Worm (Caenorhabditis elegans) whole organism, late embryonic: Measurements from ENCODE around the gene gadr-2.

Source experiments
- ama-1 ChIP-seq: fragments of 150-350 bp; optimal IDR thresholded peaks from 2 replicates; lab custom pipeline; 2014
- elt-2 ChIP-seq: sonication (generic microtip); optimal IDR thresholded peaks from 2 replicates; lab custom pipeline; 2016; ENCODE audit warnings: missing genetic modification reagents, missing genetic modification characterization, missing compliant biosample characterization
- pag-3 ChIP-seq: sonication (generic microtip); optimal IDR thresholded peaks from 2 replicates; lab custom pipeline; 2016; ENCODE audit warnings: missing compliant biosample characterization, missing genetic modification characterization, borderline replicate concordance
- pha-2 ChIP-seq: sonication (generic microtip); optimal IDR thresholded peaks from 2 replicates; lab custom pipeline; 2017; ENCODE audit warnings: mild to moderate bottlenecking, missing genetic modification characterization, missing compliant biosample characterization
- pha-4 ChIP-seq: fragments of 150-350 bp; optimal IDR thresholded peaks from 2 replicates; lab custom pipeline; 2018; ENCODE audit warnings: missing biosample characterization, missing genetic modification reagents, missing genetic modification characterization
- pqm-1 ChIP-seq: sonication (generic microtip); optimal IDR thresholded peaks from 2 replicates; lab custom pipeline; 2016; ENCODE audit warnings: missing genetic modification characterization, missing compliant biosample characterization
- rnt-1 ChIP-seq: sonication (generic microtip); optimal IDR thresholded peaks from 2 replicates; lab custom pipeline; 2016; ENCODE audit warnings: missing genetic modification characterization, missing compliant biosample characterization
- sdc-2 ChIP-seq: sonication (generic microtip); optimal IDR thresholded peaks from 2 replicates; lab custom pipeline; 2016; ENCODE audit warnings: missing genotype, missing genetic modification characterization, missing compliant biosample characterization

- TF ChIP-seq ama-1 (lab: Kevin White, UChicago) (no peak), pqm-1 (tag; lab: Kevin White, UChicago) (no peak), rnt-1 (tag; lab: Kevin White, UChicago) (no peak), pag-3 (no peak), sdc-2 (no peak), pha-2 (tag; lab: Kevin White, UChicago) (no peak), pha-4 (tag; lab: Kevin White, UChicago) (no peak), elt-2 (tag; lab: Kevin White, UChicago) (no peak)
These were observed 27.9 kb upstream of the gadr-2 start, which contains the start of gene C33A12.3 for ce11 chrIV:9512836-9513235.
